Worm (Caenorhabditis elegans) whole organism, midembryonic: Measurements from ENCODE around the gene C27A7.6.

Experiments used
- T22C8.4 ChIP-seq: fragments of 200-800 bp; sonication (Bioruptor generic); IDR thresholded peaks from 2 replicates; pipeline ENCODE4 v1.3.6; 2022; ENCODE audit warnings: missing genetic modification characterization, missing compliant biosample characterization
- cog-1 ChIP-seq: sonication (generic microtip); optimal IDR thresholded peaks from 2 replicates; lab custom pipeline; 2016; ENCODE audit warnings: missing genetic modification characterization, missing compliant biosample characterization
- flt-1 ChIP-seq: fragments of 200-800 bp; sonication (Bioruptor generic); IDR thresholded peaks from 2 replicates; pipeline ENCODE4 v1.3.6; 2022; ENCODE audit warnings: missing genetic modification characterization, missing compliant biosample characterization
- klf-2 ChIP-seq: fragments of 200-800 bp; sonication (Bioruptor generic); conservative IDR thresholded peaks from 2 replicates; pipeline ENCODE4 v1.3.6; 2022; ENCODE audit warnings: missing genetic modification reagents, missing genetic modification characterization, missing compliant biosample characterization
- med-1 ChIP-seq: sonication (generic microtip); optimal IDR thresholded peaks from 2 replicates; lab custom pipeline; 2017; ENCODE audit warnings: missing genetic modification characterization, mild to moderate bottlenecking, missing compliant biosample characterization, antibody characterized with exemption, missing genetic modification reagents; ENCODE audit not compliant: insufficient read depth
- ref-1 ChIP-seq: fragments of 200-800 bp; sonication (Bioruptor generic); conservative IDR thresholded peaks from 2 replicates; pipeline ENCODE4 v1.3.6; 2022; ENCODE audit warnings: missing genetic modification reagents, missing genetic modification characterization, missing compliant biosample characterization
- tab-1 ChIP-seq: fragments of 200-800 bp; sonication (Bioruptor generic); IDR thresholded peaks from 2 replicates; pipeline ENCODE4 v1.3.6; 2022; ENCODE audit warnings: missing genetic modification characterization, missing compliant biosample characterization
- ztf-23 ChIP-seq: fragments of 200-800 bp; sonication (Bioruptor generic); IDR thresholded peaks from 2 replicates; pipeline ENCODE4 v1.3.6; 2022; ENCODE audit warnings: missing genetic modification reagents, missing genetic modification characterization, missing compliant biosample characterization
- ztf-29 ChIP-seq: fragments of 200-800 bp; sonication (Bioruptor generic); IDR thresholded peaks from 2 replicates; pipeline ENCODE4 v1.3.6; 2022; ENCODE audit warnings: missing genetic modification reagents, missing genetic modification characterization, missing compliant biosample characterization

C27A7.6 gene

DNA sequence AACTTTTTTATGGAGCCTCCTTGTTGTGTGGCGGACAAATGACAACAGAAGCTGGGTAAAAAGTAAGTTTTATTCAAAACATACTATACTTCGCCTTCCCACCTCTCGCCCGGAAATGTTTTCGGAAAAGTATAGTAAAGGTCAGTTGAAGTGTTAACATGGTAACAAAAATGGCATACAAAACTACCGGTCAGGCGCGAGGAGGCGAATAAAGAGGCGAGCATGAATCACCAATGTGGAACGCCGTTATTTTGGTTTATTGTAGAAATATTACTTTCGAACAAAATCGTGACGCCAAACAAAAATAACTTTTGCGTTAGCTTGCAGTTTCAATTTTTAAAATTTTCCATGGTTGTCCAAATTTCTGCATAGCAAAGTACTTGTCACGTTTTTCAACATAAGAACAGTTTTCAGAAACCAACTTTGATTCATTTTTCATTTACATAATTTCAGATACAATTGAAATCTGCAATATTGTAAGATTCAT is 13.0 kb downstream of the C27A7.6 start, which contains the start of gene C13C4.8:
Gene C13C4.8, plus strand, starts transcription at position 437 of the 487 bp plus-strand sequence.
- no peak for TF ChIP-seq med-1 (GFP tag; lab: Kevin White, UChicago)
- TF ChIP-seq ztf-29 (GFP tag; lab: Robert Waterston, UW) = no peak
- no peak for TF ChIP-seq T22C8.4 (GFP tag; lab: Robert Waterston, UW)
- TF ChIP-seq ref-1 = no peak
- TF ChIP-seq ztf-23 (GFP tag; lab: Robert Waterston, UW) = no peak
- no peak for TF ChIP-seq klf-2 (GFP tag; lab: Robert Waterston, UW)
- no peak for TF ChIP-seq flt-1 (GFP tag; lab: Robert Waterston, UW)
- no peak for TF ChIP-seq tab-1 (GFP tag; lab: Robert Waterston, UW)
- TF ChIP-seq cog-1 (tag; lab: Kevin White, UChicago) = no peak

ce11 chrV:12115150-12115549 is 15.4 kb downstream of the C27A7.6 start:
- TF ChIP-seq ref-1 = no peak
- no peak for TF ChIP-seq klf-2 (GFP tag; lab: Robert Waterston, UW)
- no peak for TF ChIP-seq ztf-23 (GFP tag; lab: Robert Waterston, UW)
- TF ChIP-seq T22C8.4 (GFP tag; lab: Robert Waterston, UW) = no peak
- TF ChIP-seq tab-1 (GFP tag; lab: Robert Waterston, UW) = no peak
- TF ChIP-seq flt-1 (GFP tag; lab: Robert Waterston, UW) = no peak
- no peak for TF ChIP-seq ztf-29 (GFP tag; lab: Robert Waterston, UW)
- no peak for TF ChIP-seq cog-1 (tag; lab: Kevin White, UChicago)
- no peak for TF ChIP-seq med-1 (GFP tag; lab: Kevin White, UChicago)

DNA sequence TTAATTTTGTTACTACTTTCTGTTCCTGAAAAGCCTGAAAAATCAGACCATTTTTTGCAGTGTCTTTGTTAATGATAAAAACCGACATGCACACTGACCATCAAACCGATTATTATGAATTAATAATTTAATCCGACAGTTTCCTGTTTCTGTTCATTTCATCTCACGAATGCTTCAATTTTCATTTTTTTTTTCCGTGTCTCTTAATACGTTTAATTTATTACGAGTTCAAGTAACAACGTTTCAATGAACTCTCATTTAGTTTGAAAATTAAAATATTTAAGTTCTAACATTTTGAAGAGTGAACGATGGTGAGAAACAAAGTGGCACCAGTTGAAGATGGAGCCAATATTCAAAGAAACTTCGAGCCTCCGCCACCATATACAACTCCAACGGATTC is 15.9 kb downstream of the C27A7.6 start, which contains the start of gene spin-1:
Gene spin-1, plus strand, starts transcription at position 301 of the 400 bp plus-strand sequence.
- no peak for TF ChIP-seq T22C8.4 (GFP tag; lab: Robert Waterston, UW)
- TF ChIP-seq ztf-23 (GFP tag; lab: Robert Waterston, UW) = no peak
- TF ChIP-seq ref-1 = no peak
- no peak for TF ChIP-seq klf-2 (GFP tag; lab: Robert Waterston, UW)
- no peak for TF ChIP-seq flt-1 (GFP tag; lab: Robert Waterston, UW)
- TF ChIP-seq med-1 (GFP tag; lab: Kevin White, UChicago) = no peak
- no peak for TF ChIP-seq cog-1 (tag; lab: Kevin White, UChicago)
- TF ChIP-seq tab-1 (GFP tag; lab: Robert Waterston, UW) = no peak
- TF ChIP-seq ztf-29 (GFP tag; lab: Robert Waterston, UW) = no peak

- no peak for TF ChIP-seq med-1 (GFP tag; lab: Kevin White, UChicago)
- no peak for TF ChIP-seq ztf-23 (GFP tag; lab: Robert Waterston, UW)
- no peak for TF ChIP-seq cog-1 (tag; lab: Kevin White, UChicago)
- no peak for TF ChIP-seq flt-1 (GFP tag; lab: Robert Waterston, UW)
- no peak for TF ChIP-seq ztf-29 (GFP tag; lab: Robert Waterston, UW)
- no peak for TF ChIP-seq ref-1
- no peak for TF ChIP-seq klf-2 (GFP tag; lab: Robert Waterston, UW)
- TF ChIP-seq tab-1 (GFP tag; lab: Robert Waterston, UW) = no peak
- no peak for TF ChIP-seq T22C8.4 (GFP tag; lab: Robert Waterston, UW)
Observed at ce11 chrV:12113726-12114125, 16.9 kb downstream of the C27A7.6 start.

ce11 chrV:12111452-12111851 is 19.1 kb downstream of the C27A7.6 start, which contains the start of gene lhpp-1:
TSS of gene lhpp-1 (minus strand) at chrV:12111805.
- TF ChIP-seq ztf-29 (GFP tag; lab: Robert Waterston, UW) (no peak), tab-1 (GFP tag; lab: Robert Waterston, UW) (no peak), med-1 (GFP tag; lab: Kevin White, UChicago) (no peak), ztf-23 (GFP tag; lab: Robert Waterston, UW) (no peak), T22C8.4 (GFP tag; lab: Robert Waterston, UW) (no peak), flt-1 (GFP tag; lab: Robert Waterston, UW) (no peak), ref-1 (no peak), klf-2 (GFP tag; lab: Robert Waterston, UW) (no peak), cog-1 (tag; lab: Kevin White, UChicago) (no peak)

ce11 chrV:12106841-12107240 is 23.7 kb downstream of the C27A7.6 start, which contains the start of gene nhr-136:
TSS of gene nhr-136 (plus strand) at chrV:12107141.
- no peak for TF ChIP-seq ztf-23 (GFP tag; lab: Robert Waterston, UW)
- no peak for TF ChIP-seq tab-1 (GFP tag; lab: Robert Waterston, UW)
- TF ChIP-seq klf-2 (GFP tag; lab: Robert Waterston, UW) = no peak
- TF ChIP-seq ref-1 = no peak

DNA sequence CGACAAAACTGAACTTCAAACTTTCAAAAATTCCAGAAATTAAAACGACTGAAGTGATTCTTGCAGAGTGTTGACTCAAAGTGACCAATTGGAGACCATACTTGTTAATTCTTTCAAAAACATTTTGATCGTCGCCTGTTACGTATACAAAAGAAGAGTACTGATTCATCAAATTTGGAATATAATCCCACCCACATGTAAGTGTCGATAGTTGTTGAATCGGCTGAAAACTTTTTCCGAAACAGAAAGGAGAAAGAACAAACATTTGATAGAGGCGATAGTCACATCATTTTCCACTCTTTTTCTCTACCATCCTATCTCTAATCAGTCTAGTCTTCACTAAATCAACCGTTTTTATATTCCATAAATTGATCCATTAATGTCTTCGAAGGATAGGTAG is 26.7 kb downstream of the C27A7.6 start, which contains the start of gene nhr-153:
Gene nhr-153, plus strand, starts transcription at position 301 of the 400 bp plus-strand sequence.
- TF ChIP-seq ref-1 = no peak
- no peak for TF ChIP-seq med-1 (GFP tag; lab: Kevin White, UChicago)
- no peak for TF ChIP-seq ztf-23 (GFP tag; lab: Robert Waterston, UW)
- TF ChIP-seq tab-1 (GFP tag; lab: Robert Waterston, UW) = no peak
- TF ChIP-seq T22C8.4 (GFP tag; lab: Robert Waterston, UW) = no peak
- TF ChIP-seq flt-1 (GFP tag; lab: Robert Waterston, UW) = no peak
- no peak for TF ChIP-seq klf-2 (GFP tag; lab: Robert Waterston, UW)
- no peak for TF ChIP-seq cog-1 (tag; lab: Kevin White, UChicago)
- no peak for TF ChIP-seq ztf-29 (GFP tag; lab: Robert Waterston, UW)

DNA sequence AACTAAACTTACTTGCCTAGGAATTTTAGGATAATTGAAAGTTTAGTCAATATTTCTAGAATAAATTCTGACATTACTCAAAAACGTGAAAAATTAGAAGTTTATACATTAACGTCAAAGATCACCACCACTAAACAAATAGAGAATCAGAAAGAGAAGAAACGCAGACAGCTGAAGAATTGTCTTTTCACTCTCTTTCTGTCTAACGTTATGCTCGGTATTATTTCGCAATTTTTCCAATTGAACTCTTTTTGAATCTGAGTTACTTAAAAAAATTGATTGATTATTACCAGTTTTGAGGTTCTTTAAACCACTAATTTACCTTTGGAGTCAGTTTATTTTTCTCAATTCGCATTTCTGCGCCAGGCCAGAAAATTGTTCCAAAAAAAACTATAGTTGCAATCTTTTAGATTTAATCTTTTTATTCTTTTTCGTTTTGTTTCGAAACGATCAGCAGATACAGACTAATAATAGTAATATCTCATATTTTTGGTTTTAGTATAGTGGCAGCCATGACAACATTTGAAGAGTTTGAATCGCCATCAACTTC is 29.7 kb downstream of the C27A7.6 start, which contains the start of gene nhr-154:
Gene nhr-154, plus strand, starts transcription at position 500 of the 550 bp plus-strand sequence.
- TF ChIP-seq T22C8.4 (GFP tag; lab: Robert Waterston, UW) (no peak), tab-1 (GFP tag; lab: Robert Waterston, UW) (no peak), ztf-29 (GFP tag; lab: Robert Waterston, UW) (no peak), med-1 (GFP tag; lab: Kevin White, UChicago) (no peak)

ce11 chrV:12098123-12098522 is 32.5 kb downstream of the C27A7.6 start, which contains the start of gene nhr-209:
TSS of gene nhr-209 (plus strand) at chrV:12098149.
- TF ChIP-seq ztf-23 (GFP tag; lab: Robert Waterston, UW) (no peak), klf-2 (GFP tag; lab: Robert Waterston, UW) (no peak), ref-1 (no peak), ztf-29 (GFP tag; lab: Robert Waterston, UW) (no peak), T22C8.4 (GFP tag; lab: Robert Waterston, UW) (no peak), cog-1 (tag; lab: Kevin White, UChicago) (no peak), med-1 (GFP tag; lab: Kevin White, UChicago) (no peak), tab-1 (GFP tag; lab: Robert Waterston, UW) (no peak), flt-1 (GFP tag; lab: Robert Waterston, UW) (no peak)
